Worm (Caenorhabditis elegans): Measurements from ENCODE around the gene T16A9.5.

- TF ChIP-seq fkh-10 (GFP tag; optimal IDR thresholded peaks at IDR 0.05) (no peak), pat-9 (tag; optimal IDR thresholded peaks at IDR 0.05) (no peak), pha-4 (tag; optimal IDR thresholded peaks at IDR 0.05) (no peak), che-1 (tag; optimal IDR thresholded peaks at IDR 0.05) (no peak), nhr-11 (tag; optimal IDR thresholded peaks at IDR 0.05) (no peak)
Observed at ce11 chrV:14248654-14249053, 33.6 kb upstream of the T16A9.5 start, which contains the start of gene K02E11.6.

All from whole organism, late embryonic.